Fruit fly (Drosophila melanogaster): Measurements from ENCODE around the gene CG32814.

CG32814 gene

dm6 chrX:1050617-1051250 lies 24.2 kb upstream of the CG32814 start:
- TF ChIP-seq CG10631 (GFP tag; optimal IDR thresholded peaks at IDR 0.05) = no peak
- no peak for TF ChIP-seq Hr4 (GFP tag; optimal IDR thresholded peaks at IDR 0.05)
- no peak for TF ChIP-seq vri (GFP tag; optimal IDR thresholded peaks at IDR 0.05)
- TF ChIP-seq achi (GFP tag; optimal IDR thresholded peaks at IDR 0.05) = no peak
- TF ChIP-seq CG10669 (GFP tag; optimal IDR thresholded peaks at IDR 0.05) = no peak
- TF ChIP-seq CG11294 (GFP tag; IDR thresholded peaks at IDR 0.05) = no peak
- no peak for TF ChIP-seq CG1621 (tag; optimal IDR thresholded peaks at IDR 0.05)
- TF ChIP-seq spab (GFP tag; optimal IDR thresholded peaks at IDR 0.05) = no peak
- no peak for TF ChIP-seq CG9139 (GFP tag; optimal IDR thresholded peaks at IDR 0.05)
- no peak for TF ChIP-seq CG7368 (GFP tag; optimal IDR thresholded peaks at IDR 0.05)
- no peak for TF ChIP-seq CG31627 (GFP tag; optimal IDR thresholded peaks at IDR 0.05)
- TF ChIP-seq esn (GFP tag; optimal IDR thresholded peaks at IDR 0.05) = no peak
- TF ChIP-seq eg (GFP tag; IDR thresholded peaks at IDR 0.05) = no peak
- TF ChIP-seq pdm3 (GFP tag; optimal IDR thresholded peaks at IDR 0.05) = no peak
- TF ChIP-seq Sox15 (GFP tag; optimal IDR thresholded peaks at IDR 0.05) = no peak

dm6 chrX:1047695-1048094 lies 21.2 kb upstream of the CG32814 start:
- TF ChIP-seq CG4318 (GFP tag; optimal IDR thresholded peaks at IDR 0.05) (no peak), fkh (GFP tag; optimal IDR thresholded peaks at IDR 0.05) (peak; percentile 21), CG34406 (GFP tag; optimal IDR thresholded peaks at IDR 0.05) (no peak), eg (GFP tag; IDR thresholded peaks at IDR 0.05) (0 out of 3 replicates have a peak, but pooled peaks have one; percentile 21)

- TF ChIP-seq Ets21C (GFP tag; optimal IDR thresholded peaks at IDR 0.05) (no peak), CG8119 (GFP tag; IDR thresholded peaks at IDR 0.05) (no peak), fkh (GFP tag; optimal IDR thresholded peaks at IDR 0.05) (no peak), CG4318 (GFP tag; optimal IDR thresholded peaks at IDR 0.05) (no peak), Sox14 (GFP tag; optimal IDR thresholded peaks at IDR 0.05) (no peak), CG34406 (GFP tag; optimal IDR thresholded peaks at IDR 0.05) (no peak), vri (GFP tag; optimal IDR thresholded peaks at IDR 0.05) (no peak), pdm3 (GFP tag; optimal IDR thresholded peaks at IDR 0.05) (no peak)
These were observed 19.4 kb upstream of the CG32814 start, which contains the start of gene CG42259 for dm6 chrX:1045924-1046323. CG42259 (plus strand) TSS chrX:1046224.

- no peak for TF ChIP-seq CG8319 (GFP tag; optimal IDR thresholded peaks at IDR 0.05)
- peak; percentile 38 for TF ChIP-seq Smox (GFP tag; optimal IDR thresholded peaks at IDR 0.05)
- TF ChIP-seq Hr39 (GFP tag; optimal IDR thresholded peaks at IDR 0.05) = peak; percentile 51
- TF ChIP-seq CG32006 (GFP tag; optimal IDR thresholded peaks at IDR 0.05) = peak; percentile 69
- no peak for TF ChIP-seq fkh (GFP tag; optimal IDR thresholded peaks at IDR 0.05)
- peak; percentile 25 for TF ChIP-seq Met (GFP tag; optimal IDR thresholded peaks at IDR 0.05)
- peak; percentile 41 for TF ChIP-seq Sox14 (GFP tag; optimal IDR thresholded peaks at IDR 0.05)
- TF ChIP-seq net (GFP tag; optimal IDR thresholded peaks at IDR 0.05) = no peak
- TF ChIP-seq acj6 (GFP tag; optimal IDR thresholded peaks at IDR 0.05) = no peak
- TF ChIP-seq fd59A (GFP tag; optimal IDR thresholded peaks at IDR 0.05) = no peak
- no peak for TF ChIP-seq CG6808 (GFP tag; optimal IDR thresholded peaks at IDR 0.05)
- peak; percentile 56 for TF ChIP-seq CG6276 (GFP tag; optimal IDR thresholded peaks at IDR 0.05)
- peak; percentile 46 for TF ChIP-seq topi (GFP tag; optimal IDR thresholded peaks at IDR 0.05)
- TF ChIP-seq Sox102F (GFP tag; optimal IDR thresholded peaks at IDR 0.05) = peak; percentile 45
- TF ChIP-seq pdm3 (GFP tag; optimal IDR thresholded peaks at IDR 0.05) = peak; percentile 14
- peak; percentile 42 for TF ChIP-seq CG31627 (GFP tag; optimal IDR thresholded peaks at IDR 0.05)
- peak; percentile 25 for TF ChIP-seq CG10631 (GFP tag; optimal IDR thresholded peaks at IDR 0.05)
- TF ChIP-seq Blimp-1 (GFP tag; optimal IDR thresholded peaks at IDR 0.05) = no peak
- TF ChIP-seq CG16779 (tag; optimal IDR thresholded peaks at IDR 0.05) = no peak
- TF ChIP-seq Eip78C (GFP tag) = peak; percentile 76
- no peak for TF ChIP-seq dsx (GFP tag; optimal IDR thresholded peaks at IDR 0.05; ENCODE audit: poor library complexity, severe bottlenecking)
- TF ChIP-seq CG11294 (GFP tag; IDR thresholded peaks at IDR 0.05) = no peak
- TF ChIP-seq CG11762 (GFP tag; optimal IDR thresholded peaks at IDR 0.05; ENCODE audit: insufficient read depth) = no peak
- TF ChIP-seq Gug (GFP tag; IDR thresholded peaks at IDR 0.05) = peak; percentile 43; the same call in 1 of the 2 replicates
- TF ChIP-seq CG1621 (tag; optimal IDR thresholded peaks at IDR 0.05) = no peak
- TF ChIP-seq eg (GFP tag; IDR thresholded peaks at IDR 0.05) = peak; percentile 62
- TF ChIP-seq ss (GFP tag; optimal IDR thresholded peaks at IDR 0.05) = no peak
- no peak for TF ChIP-seq CG11902 (GFP tag; optimal IDR thresholded peaks at IDR 0.05)
- TF ChIP-seq CG6792 (GFP tag; optimal IDR thresholded peaks at IDR 0.05) = peak; percentile 27
- TF ChIP-seq fd85E (GFP tag; optimal IDR thresholded peaks at IDR 0.05) = no peak
These were observed 15.0 kb upstream of the CG32814 start for dm6 chrX:1041407-1042038.

Measured in whole organism, prepupa.